Fruit fly (Drosophila melanogaster) whole organism: ENCODE results near the gene Gmd.

Source experiments
- CG8478 ChIP-seq: fragments of >200 bp; optimal IDR thresholded peaks from 2 replicates; lab custom pipeline; 2018; ENCODE audit warnings: inconsistent platforms
- Dll ChIP-seq: fragments of >200 bp; optimal IDR thresholded peaks from 2 replicates; lab custom pipeline; 2017
- EcR ChIP-seq, 2 experiments: fragments of >200 bp; optimal IDR thresholded peaks; 2 replicates each; lab custom pipeline; 2017; ENCODE audit warnings: missing biosample characterization in 2 of 2, missing genetic modification characterization in 2 of 2, missing genetic modification reagents in 2 of 2
- pan ChIP-seq: fragments of >200 bp; optimal IDR thresholded peaks from 2 replicates; lab custom pipeline; 2017
- psq ChIP-seq: fragments of >200 bp; optimal IDR thresholded peaks from 2 replicates; lab custom pipeline; 2017
- usp ChIP-seq: fragments of >200 bp; optimal IDR thresholded peaks from 2 replicates; lab custom pipeline; 2017; ENCODE audit warnings: missing biosample characterization, missing genetic modification characterization, mixed read lengths

DNA sequence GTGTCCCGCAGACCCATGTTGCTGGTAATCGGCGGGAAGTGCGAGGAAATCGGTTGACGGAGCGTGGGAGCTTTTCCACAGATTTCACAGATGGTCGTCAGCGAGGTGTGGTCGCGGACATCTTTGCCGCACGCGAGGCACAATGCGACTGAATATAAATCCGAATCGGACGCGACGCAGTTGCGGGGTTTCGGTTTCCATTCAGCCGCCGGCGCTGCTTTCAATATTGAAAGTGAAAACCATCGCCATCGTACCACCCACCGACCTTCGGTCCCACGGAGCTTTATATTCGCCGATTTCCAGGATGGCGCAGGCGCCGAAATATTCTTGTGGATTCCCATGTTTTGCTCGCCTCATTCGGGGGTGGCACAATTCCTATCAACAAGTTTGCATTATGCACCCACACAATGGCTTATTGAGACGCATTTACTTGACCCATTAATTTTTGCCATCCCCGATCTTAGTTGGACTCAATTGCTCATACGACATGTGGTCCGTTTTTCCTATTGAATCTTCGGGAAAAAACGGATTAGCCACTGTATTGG, 40.4 kb downstream of the Gmd start, which contains the start of gene hoe2:
- TF ChIP-seq pan (lab: Kevin White, UChicago), result no peak
- no peak for TF ChIP-seq CG8478
- TF ChIP-seq psq (lab: Kevin White, UChicago), result no peak
- TF ChIP-seq Dll (lab: Kevin White, UChicago), result no peak
- no peak for TF ChIP-seq usp (GFP tag; lab: Kevin White, UChicago)
- TF ChIP-seq EcR (GFP tag; optimal IDR thresholded peaks at IDR 0.05; lab: Kevin White, UChicago), result no peak
